Worm (Caenorhabditis elegans) whole organism, early embryonic: ENCODE data around the gene msp-113.

ENCODE experiments used
- ama-1 ChIP-seq: fragments of 150-350 bp; optimal IDR thresholded peaks from 2 replicates; lab custom pipeline; 2014
- ets-7 ChIP-seq: sonication (generic microtip); optimal IDR thresholded peaks from 2 replicates; lab custom pipeline; 2016; ENCODE audit warnings: missing genotype, missing genetic modification characterization, missing compliant biosample characterization
- hnd-1 ChIP-seq: sonication (generic microtip); optimal IDR thresholded peaks from 2 replicates; lab custom pipeline; 2016; ENCODE audit warnings: missing genetic modification characterization, missing compliant biosample characterization
- scrt-1 ChIP-seq: fragments of 200-800 bp; sonication (Bioruptor generic); IDR thresholded peaks from 2 replicates; pipeline ENCODE4 v1.3.6; 2022; ENCODE audit warnings: missing genetic modification characterization, missing compliant biosample characterization

- TF ChIP-seq scrt-1 (GFP tag; lab: Robert Waterston, UW) (no peak), ama-1 (no peak), hnd-1 (tag; lab: Kevin White, UChicago) (no peak), ets-7 (tag; lab: Kevin White, UChicago) (no peak)
These were observed 46.4 kb downstream of the msp-113 start for ce11 chrIV:5344168-5344567.
